Worm (Caenorhabditis elegans): ENCODE results near the gene C53A5.16.

DNA sequence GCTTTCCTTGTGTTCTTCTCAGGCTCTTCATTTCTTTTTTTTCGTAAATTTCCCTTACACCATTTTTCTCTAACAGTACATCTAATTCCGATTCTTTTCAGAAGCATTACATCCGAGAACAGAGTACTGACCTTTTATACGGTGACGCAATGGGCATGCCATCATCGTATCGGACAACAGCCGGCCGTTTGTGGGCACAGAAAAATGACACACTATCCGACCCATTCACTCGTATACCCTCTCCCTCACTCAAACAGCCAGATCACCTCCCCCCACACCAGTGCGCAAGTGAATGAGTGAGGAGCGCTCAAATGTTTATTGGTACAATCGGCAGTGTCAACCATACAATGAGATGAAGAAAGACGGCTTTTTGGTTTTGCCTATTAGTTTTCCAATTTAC, 21.3 kb downstream of the C53A5.16 start, which contains the start of gene R02D5.24:
- no peak for TF ChIP-seq rnt-1 (tag; optimal IDR thresholded peaks at IDR 0.05)
- no peak for TF ChIP-seq zag-1 (tag; optimal IDR thresholded peaks at IDR 0.05)
- TF ChIP-seq nhr-47 (tag; optimal IDR thresholded peaks at IDR 0.05): no peak

Measured in whole organism, L1 larva.